Fruit fly (Drosophila melanogaster): ENCODE data around the gene ND-ACP.

Gene ND-ACP

dm6 chr3L:1323136-1323535, 6.6 kb upstream of the ND-ACP start:
- no peak for TF ChIP-seq CG3032 (tag; optimal IDR thresholded peaks at IDR 0.05)
- peak; percentile 37 for TF ChIP-seq CG31627 (GFP tag; optimal IDR thresholded peaks at IDR 0.05)
- no peak for TF ChIP-seq Eip93F (GFP tag; optimal IDR thresholded peaks at IDR 0.05)
- peak; percentile 60 for TF ChIP-seq CG15336 (GFP tag; IDR thresholded peaks at IDR 0.05)
- no peak for TF ChIP-seq CG11294 (GFP tag; IDR thresholded peaks at IDR 0.05)
- no peak for TF ChIP-seq fkh (GFP tag; optimal IDR thresholded peaks at IDR 0.05)
- no peak for TF ChIP-seq CG16779 (tag; optimal IDR thresholded peaks at IDR 0.05)
- no peak for TF ChIP-seq CG11762 (GFP tag; optimal IDR thresholded peaks at IDR 0.05; ENCODE audit: insufficient read depth)
- no peak for TF ChIP-seq cyc (GFP tag; optimal IDR thresholded peaks at IDR 0.05)
- no peak for TF ChIP-seq CG6276 (GFP tag; optimal IDR thresholded peaks at IDR 0.05)
- TF ChIP-seq achi (GFP tag; optimal IDR thresholded peaks at IDR 0.05) = no peak
- no peak for TF ChIP-seq lz (GFP tag; optimal IDR thresholded peaks at IDR 0.05)
- TF ChIP-seq CG9139 (GFP tag; optimal IDR thresholded peaks at IDR 0.05) = no peak
- TF ChIP-seq CG10631 (GFP tag; optimal IDR thresholded peaks at IDR 0.05) = no peak
- peak; percentile 41 for TF ChIP-seq Hr39 (GFP tag; optimal IDR thresholded peaks at IDR 0.05)
- TF ChIP-seq Smox (GFP tag; optimal IDR thresholded peaks at IDR 0.05) = no peak
- no peak for TF ChIP-seq Eip75B (GFP tag; optimal IDR thresholded peaks at IDR 0.05)
- TF ChIP-seq Sox15 (GFP tag; optimal IDR thresholded peaks at IDR 0.05) = no peak
- TF ChIP-seq spab (GFP tag; optimal IDR thresholded peaks at IDR 0.05) = no peak
- no peak for TF ChIP-seq Hr4 (GFP tag; optimal IDR thresholded peaks at IDR 0.05)
- TF ChIP-seq Lpt (GFP tag; optimal IDR thresholded peaks at IDR 0.05) = no peak
- no peak for TF ChIP-seq Hr38 (GFP tag; optimal IDR thresholded peaks at IDR 0.05)
- no peak for TF ChIP-seq salr (GFP tag; optimal IDR thresholded peaks at IDR 0.05)
- peak; percentile 34 for TF ChIP-seq esn (GFP tag; optimal IDR thresholded peaks at IDR 0.05)
- no peak for TF ChIP-seq ss (GFP tag; optimal IDR thresholded peaks at IDR 0.05)
- no peak for TF ChIP-seq CG8632 (GFP tag; optimal IDR thresholded peaks at IDR 0.05)
- no peak for TF ChIP-seq CG7368 (GFP tag; optimal IDR thresholded peaks at IDR 0.05)
- no peak for TF ChIP-seq CG1621 (tag; optimal IDR thresholded peaks at IDR 0.05)
- no peak for TF ChIP-seq fd59A (GFP tag; optimal IDR thresholded peaks at IDR 0.05)
- no peak for TF ChIP-seq eg (GFP tag; IDR thresholded peaks at IDR 0.05)
- peak; percentile 31 for TF ChIP-seq Sox14 (GFP tag; optimal IDR thresholded peaks at IDR 0.05)
- no peak for TF ChIP-seq Sox102F (GFP tag; optimal IDR thresholded peaks at IDR 0.05)
- TF ChIP-seq Eip78C (GFP tag) = peak; percentile 44
- TF ChIP-seq CG6854 (GFP tag; optimal IDR thresholded peaks at IDR 0.05) = no peak
- no peak for TF ChIP-seq CG32006 (GFP tag; optimal IDR thresholded peaks at IDR 0.05)
- no peak for TF ChIP-seq CG11902 (GFP tag; optimal IDR thresholded peaks at IDR 0.05)
- TF ChIP-seq Blimp-1 (GFP tag; optimal IDR thresholded peaks at IDR 0.05) = no peak
- TF ChIP-seq CG4318 (GFP tag; optimal IDR thresholded peaks at IDR 0.05) = no peak
- peak; percentile 38 for TF ChIP-seq vri (GFP tag; optimal IDR thresholded peaks at IDR 0.05)
- TF ChIP-seq CG10669 (GFP tag; optimal IDR thresholded peaks at IDR 0.05) = no peak
- TF ChIP-seq CG8119 (GFP tag; IDR thresholded peaks at IDR 0.05) = peak; percentile 35; the same call in 1 of the 3 replicates
- no peak for TF ChIP-seq Gug (GFP tag; IDR thresholded peaks at IDR 0.05)
- no peak for TF ChIP-seq dac (GFP tag; optimal IDR thresholded peaks at IDR 0.05)
- no peak for TF ChIP-seq dsx (GFP tag; optimal IDR thresholded peaks at IDR 0.05; ENCODE audit: poor library complexity, severe bottlenecking)
- TF ChIP-seq CG6163 (GFP tag; IDR thresholded peaks at IDR 0.05) = no peak
- no peak for TF ChIP-seq net (GFP tag; optimal IDR thresholded peaks at IDR 0.05)
- TF ChIP-seq pdm3 (GFP tag; optimal IDR thresholded peaks at IDR 0.05) = no peak
- TF ChIP-seq CG6792 (GFP tag; optimal IDR thresholded peaks at IDR 0.05) = no peak
- no peak for TF ChIP-seq CG3919 (GFP tag; optimal IDR thresholded peaks at IDR 0.05)
- no peak for TF ChIP-seq fd85E (GFP tag; optimal IDR thresholded peaks at IDR 0.05)
- no peak for TF ChIP-seq svp (GFP tag)
- no peak for TF ChIP-seq CG34406 (GFP tag; optimal IDR thresholded peaks at IDR 0.05)
- no peak for TF ChIP-seq CG6808 (GFP tag; optimal IDR thresholded peaks at IDR 0.05)

Data from whole organism, prepupa.